Worm (Caenorhabditis elegans) whole organism, early embryonic: ENCODE results near the gene E02C12.19.

Experiments used
- B0310.2 ChIP-seq: sonication (generic microtip); optimal IDR thresholded peaks from 2 replicates; lab custom pipeline; 2016; ENCODE audit warnings: mild to moderate bottlenecking, missing genetic modification characterization, missing compliant biosample characterization
- F13C5.2 ChIP-seq: sonication (generic microtip); optimal IDR thresholded peaks from 2 replicates; lab custom pipeline; 2017; ENCODE audit warnings: mild to moderate bottlenecking, missing genetic modification characterization, inconsistent platforms, missing compliant biosample characterization
- aly-1 ChIP-seq: sonication (generic microtip); optimal IDR thresholded peaks from 2 replicates; lab custom pipeline; 2016; ENCODE audit warnings: missing genetic modification characterization, missing compliant biosample characterization
- ama-1 ChIP-seq: fragments of 150-350 bp; optimal IDR thresholded peaks from 2 replicates; lab custom pipeline; 2014
- ets-7 ChIP-seq: sonication (generic microtip); optimal IDR thresholded peaks from 2 replicates; lab custom pipeline; 2016; ENCODE audit warnings: missing genotype, missing genetic modification characterization, missing compliant biosample characterization
- flt-1 ChIP-seq: fragments of 200-800 bp; sonication (Bioruptor generic); IDR thresholded peaks from 2 replicates; pipeline ENCODE4 v1.3.6; 2022; ENCODE audit warnings: missing genetic modification characterization, missing compliant biosample characterization
- hmbx-1 ChIP-seq: sonication (generic microtip); optimal IDR thresholded peaks from 2 replicates; lab custom pipeline; 2016; ENCODE audit warnings: mild to moderate bottlenecking, missing genetic modification characterization, missing compliant biosample characterization
- tbx-11 ChIP-seq: fragments of 200-800 bp; sonication (Bioruptor generic); IDR thresholded peaks from 2 replicates; pipeline ENCODE4 v1.3.6; 2022; ENCODE audit warnings: missing genetic modification characterization, missing compliant biosample characterization

ce11 chrV:9384359-9384758, 8.0 kb upstream of the E02C12.19 start:
- TF ChIP-seq tbx-11 (GFP tag; lab: Robert Waterston, UW) (no peak), F13C5.2 (tag; lab: Kevin White, UChicago) (no peak), flt-1 (GFP tag; lab: Robert Waterston, UW) (no peak), ama-1 (no peak), hmbx-1 (tag; lab: Kevin White, UChicago) (no peak), aly-1 (tag; lab: Kevin White, UChicago) (no peak), ets-7 (tag; lab: Kevin White, UChicago) (no peak), B0310.2 (no peak)
